Worm (Caenorhabditis elegans) whole organism, L4/young adult: ENCODE measurements around the gene F54E2.5.

ENCODE experiments used
- W03F9.2 ChIP-seq: fragments of 150-350 bp; optimal IDR thresholded peaks from 2 replicates; lab custom pipeline; 2014; ENCODE audit warnings: missing biosample characterization, missing genetic modification characterization
- dao-5 ChIP-seq: sonication (generic microtip); optimal IDR thresholded peaks from 2 replicates; lab custom pipeline; 2016; ENCODE audit warnings: missing genotype, missing genetic modification characterization, moderate library complexity, missing compliant biosample characterization
- him-1 ChIP-seq: sonication (generic microtip); optimal IDR thresholded peaks from 2 replicates; lab custom pipeline; 2016; ENCODE audit warnings: missing genotype, missing genetic modification reagents, missing genetic modification characterization, missing compliant biosample characterization

DNA sequence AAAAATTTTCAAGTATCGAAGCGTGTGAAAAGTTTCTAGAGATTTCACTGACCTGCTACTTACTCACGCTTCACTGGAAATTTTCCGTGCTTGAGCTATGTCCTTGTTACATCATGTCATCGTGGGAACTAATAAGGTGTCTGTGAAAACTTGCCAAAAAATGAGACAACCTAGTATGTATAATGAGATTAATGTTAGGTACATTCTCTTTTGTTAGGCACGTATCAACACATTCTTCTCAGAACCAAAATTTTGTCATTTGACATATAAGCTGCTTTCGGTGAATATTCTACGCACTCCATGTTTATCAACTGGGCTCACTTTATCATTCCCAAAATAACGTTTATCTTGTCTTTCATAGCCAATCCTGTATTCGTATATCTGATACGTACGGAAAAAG lies 41.8 kb downstream of the F54E2.5 start, which contains the start of gene srj-18:
- TF ChIP-seq him-1 (no peak), W03F9.2 (tag; lab: Kevin White, UChicago) (no peak), dao-5 (tag; lab: Kevin White, UChicago) (no peak)
